Worm (Caenorhabditis elegans) whole organism, midembryonic: ENCODE measurements around the gene F40F12.3.

Experiments
- T22C8.4 ChIP-seq: fragments of 200-800 bp; sonication (Bioruptor generic); IDR thresholded peaks from 2 replicates; pipeline ENCODE4 v1.3.6; 2022; ENCODE audit warnings: missing genetic modification characterization, missing compliant biosample characterization
- flt-1 ChIP-seq: fragments of 200-800 bp; sonication (Bioruptor generic); IDR thresholded peaks from 2 replicates; pipeline ENCODE4 v1.3.6; 2022; ENCODE audit warnings: missing genetic modification characterization, missing compliant biosample characterization
- med-1 ChIP-seq: sonication (generic microtip); optimal IDR thresholded peaks from 2 replicates; lab custom pipeline; 2017; ENCODE audit warnings: missing genetic modification characterization, mild to moderate bottlenecking, missing compliant biosample characterization, antibody characterized with exemption, missing genetic modification reagents; ENCODE audit not compliant: insufficient read depth
- ref-1 ChIP-seq: fragments of 200-800 bp; sonication (Bioruptor generic); conservative IDR thresholded peaks from 2 replicates; pipeline ENCODE4 v1.3.6; 2022; ENCODE audit warnings: missing genetic modification reagents, missing genetic modification characterization, missing compliant biosample characterization

DNA sequence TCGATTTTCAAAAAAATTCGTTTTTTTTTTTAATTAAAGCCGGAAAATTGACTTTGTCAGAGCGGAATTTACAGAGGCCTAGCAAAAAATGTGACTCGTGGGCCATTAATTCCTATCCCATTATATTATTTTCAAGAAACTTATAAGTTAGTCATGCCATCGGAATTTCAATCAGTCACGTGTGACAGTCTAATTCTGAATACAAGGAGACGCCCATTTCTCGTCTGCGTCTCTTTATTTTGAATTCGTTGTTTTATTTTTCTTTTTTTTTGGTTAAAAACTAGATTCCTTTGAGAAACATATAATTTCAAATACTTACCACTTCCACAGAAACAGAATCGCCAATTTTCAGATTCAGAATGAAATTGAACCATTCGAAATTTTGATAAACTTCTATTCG lies 11.9 kb downstream of the F40F12.3 start:
- TF ChIP-seq flt-1 (GFP tag; lab: Robert Waterston, UW), result no peak
- TF ChIP-seq med-1 (GFP tag; lab: Kevin White, UChicago), result no peak
- no peak for TF ChIP-seq ref-1
- no peak for TF ChIP-seq T22C8.4
